Worm (Caenorhabditis elegans): ENCODE results near the gene zmp-6.
"Not testable (repeated sequence)": the region's sequence is repeated elsewhere in the genome, so short reads cannot be mapped to it uniquely, and the experiment has no call there.

DNA sequence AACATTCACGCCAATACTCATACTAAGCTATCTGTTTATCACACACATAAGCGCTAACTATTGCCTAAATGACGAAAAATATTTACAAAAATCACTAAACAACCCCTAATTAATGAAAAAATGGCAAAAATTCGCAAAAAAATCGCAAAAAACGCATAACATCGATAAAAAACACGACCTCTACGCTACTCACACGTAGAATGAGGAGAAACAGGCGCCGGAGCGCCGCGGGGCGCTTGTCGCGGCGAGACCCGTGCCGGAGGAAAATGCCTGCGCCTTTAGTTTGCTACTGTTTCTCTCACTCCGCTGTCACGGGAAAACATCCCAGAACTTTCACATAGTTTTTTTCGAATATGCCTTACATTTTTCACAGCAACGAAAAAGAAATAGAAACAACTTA is 9.8 kb downstream of the zmp-6 start:
- TF ChIP-seq unc-62 (GFP tag; optimal IDR thresholded peaks at IDR 0.05); zfh-2 (GFP tag; conservative IDR thresholded peaks at IDR 0.05); hsf-1 (GFP tag; IDR thresholded peaks at IDR 0.05): not testable (repeated sequence)
